Worm (Caenorhabditis elegans): Measurements from ENCODE around the gene ZC239.15.

DNA sequence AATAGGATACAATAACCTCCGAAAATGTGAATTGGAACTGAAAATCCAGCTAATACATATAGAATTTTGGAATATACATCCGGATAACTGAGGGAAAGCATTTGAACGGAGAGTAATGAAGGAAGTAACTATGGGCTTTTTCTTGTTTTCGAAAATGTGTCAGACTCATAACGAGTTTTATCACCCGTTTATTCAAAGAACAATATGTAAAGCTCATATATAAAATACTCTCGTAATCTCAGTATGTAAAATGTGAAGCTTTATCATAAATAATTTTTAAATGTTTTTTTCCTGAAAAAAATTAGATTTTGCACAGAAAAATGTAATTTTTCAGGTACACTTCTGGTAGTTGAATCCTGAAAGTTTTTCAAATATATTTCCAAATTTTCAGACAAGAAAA is 5.9 kb upstream of the ZC239.15 start, which contains the start of gene srh-297:
- TF ChIP-seq dpl-1 (GFP tag; optimal IDR thresholded peaks at IDR 0.05) (no peak), ctbp-1 (GFP tag; IDR thresholded peaks at IDR 0.05) (no peak), snpc-4 (tag; optimal IDR thresholded peaks at IDR 0.05) (no peak), ama-1 (optimal IDR thresholded peaks at IDR 0.05) (no peak), skn-1 (tag; optimal IDR thresholded peaks at IDR 0.05) (no peak), lim-7 (GFP tag; IDR thresholded peaks at IDR 0.05) (no peak), php-3 (GFP tag; IDR thresholded peaks at IDR 0.05) (no peak), nhr-237 (tag; optimal IDR thresholded peaks at IDR 0.05) (no peak), ceh-82 (tag; optimal IDR thresholded peaks at IDR 0.05) (no peak)

Measured in whole organism, L4 larva.